Worm (Caenorhabditis elegans) whole organism, young adult: Measurements from ENCODE around the gene col-155.

Source experiments
- C17E4.6 ChIP-seq: fragments of 200-800 bp; sonication (Bioruptor generic); IDR thresholded peaks from 2 replicates; pipeline ENCODE4 v1.3.6; 2022; ENCODE audit warnings: missing genetic modification reagents, missing genetic modification characterization, missing compliant biosample characterization
- F37B4.10 ChIP-seq: fragments of 200-800 bp; sonication (Bioruptor generic); IDR thresholded peaks from 2 replicates; pipeline ENCODE4 v1.3.6; 2022; ENCODE audit warnings: missing genetic modification characterization, missing compliant biosample characterization
- F49E8.2 ChIP-seq: sonication (generic microtip); optimal IDR thresholded peaks from 3 replicates; lab custom pipeline; 2017; ENCODE audit warnings: missing genetic modification characterization, mild to moderate bottlenecking, missing compliant biosample characterization, antibody characterized with exemption, moderate library complexity; ENCODE audit not compliant: insufficient read depth
- F57A8.1 ChIP-seq: fragments of 200-800 bp; sonication (Bioruptor generic); optimal IDR thresholded peaks from 2 replicates; lab custom pipeline; 2018; ENCODE audit warnings: mild to moderate bottlenecking, missing genetic modification characterization, moderate library complexity, missing compliant biosample characterization
- Y56A3A.18 ChIP-seq: fragments of 200-800 bp; sonication (Bioruptor generic); IDR thresholded peaks from 2 replicates; pipeline ENCODE4 v1.3.6; 2022; ENCODE audit warnings: missing genetic modification reagents, missing genetic modification characterization, missing compliant biosample characterization
- Y95B8A.8 ChIP-seq: fragments of 200-800 bp; sonication (Bioruptor generic); IDR thresholded peaks from 2 replicates; pipeline ENCODE4 v1.3.6; 2022; ENCODE audit warnings: missing genetic modification reagents, missing genetic modification characterization, missing compliant biosample characterization
- ZK185.1 ChIP-seq: sonication (generic microtip); optimal IDR thresholded peaks from 2 replicates; lab custom pipeline; 2016; ENCODE audit warnings: mild to moderate bottlenecking, missing genetic modification characterization, missing compliant biosample characterization; ENCODE audit not compliant: poor library complexity, severe bottlenecking
- akir-1 ChIP-seq: fragments of 200-800 bp; sonication (Bioruptor generic); optimal IDR thresholded peaks from 2 replicates; lab custom pipeline; 2018; ENCODE audit warnings: mild to moderate bottlenecking, missing genetic modification characterization, moderate library complexity, missing compliant biosample characterization
- aptf-2 ChIP-seq: fragments of 200-800 bp; sonication (Bioruptor generic); conservative IDR thresholded peaks from 2 replicates; pipeline ENCODE4 v1.3.6; 2022; ENCODE audit warnings: missing genetic modification reagents, missing genetic modification characterization, missing compliant biosample characterization
- cebp-2 ChIP-seq: fragments of 200-800 bp; sonication (Bioruptor generic); IDR thresholded peaks from 2 replicates; pipeline ENCODE4 v1.3.6; 2022; ENCODE audit warnings: missing genetic modification characterization, missing compliant biosample characterization
- dox-1 ChIP-seq: fragments of 200-800 bp; sonication (Bioruptor generic); IDR thresholded peaks from 2 replicates; pipeline ENCODE4 v1.3.6; 2022; ENCODE audit warnings: missing genetic modification reagents, missing genetic modification characterization, missing compliant biosample characterization
- dpff-1 ChIP-seq: sonication (generic microtip); optimal IDR thresholded peaks from 2 replicates; lab custom pipeline; 2017; ENCODE audit warnings: mild to moderate bottlenecking, missing genetic modification characterization, missing compliant biosample characterization
- egrh-3 ChIP-seq: fragments of 200-800 bp; sonication (Bioruptor generic); IDR thresholded peaks from 2 replicates; pipeline ENCODE4 v1.3.6; 2022; ENCODE audit warnings: missing genetic modification reagents, missing genetic modification characterization, missing compliant biosample characterization
- ekl-4 ChIP-seq: fragments of 200-800 bp; sonication (Bioruptor generic); IDR thresholded peaks from 2 replicates; pipeline ENCODE4 v1.3.6; 2022; ENCODE audit warnings: missing genetic modification reagents, missing genetic modification characterization, missing compliant biosample characterization
- hlh-26 ChIP-seq: fragments of 200-800 bp; sonication (Bioruptor generic); conservative IDR thresholded peaks from 2 replicates; pipeline ENCODE4 v1.3.6; 2022; ENCODE audit warnings: missing genetic modification reagents, missing genetic modification characterization, missing compliant biosample characterization
- hmg-1.2 ChIP-seq: fragments of 200-800 bp; sonication (Bioruptor generic); IDR thresholded peaks from 2 replicates; pipeline ENCODE4 v1.3.6; 2022; ENCODE audit warnings: missing genetic modification reagents, missing genetic modification characterization, missing compliant biosample characterization
- hmg-20 ChIP-seq: fragments of 200-800 bp; sonication (Bioruptor generic); IDR thresholded peaks from 2 replicates; pipeline ENCODE4 v1.3.6; 2022; ENCODE audit warnings: missing genetic modification reagents, missing genetic modification characterization, missing compliant biosample characterization
- lir-1 ChIP-seq: fragments of 200-800 bp; sonication (Bioruptor generic); conservative IDR thresholded peaks from 2 replicates; pipeline ENCODE4 v1.3.6; 2022; ENCODE audit warnings: missing genetic modification reagents, missing genetic modification characterization, missing compliant biosample characterization
- lsy-27 ChIP-seq: sonication (generic microtip); optimal IDR thresholded peaks from 2 replicates; lab custom pipeline; 2017; ENCODE audit warnings: missing genetic modification characterization, mild to moderate bottlenecking, missing compliant biosample characterization, antibody characterized with exemption, missing genotype, borderline replicate concordance; ENCODE audit not compliant: insufficient read depth
- madf-6 ChIP-seq: fragments of 200-800 bp; sonication (Bioruptor generic); IDR thresholded peaks from 2 replicates; pipeline ENCODE4 v1.3.6; 2022; ENCODE audit warnings: missing genetic modification reagents, missing genetic modification characterization, missing compliant biosample characterization
- madf-8 ChIP-seq: fragments of 200-800 bp; sonication (Bioruptor generic); conservative IDR thresholded peaks from 2 replicates; pipeline ENCODE4 v1.3.6; 2022; ENCODE audit warnings: missing genetic modification reagents, missing genetic modification characterization, missing compliant biosample characterization
- mes-4 ChIP-seq: sonication (generic microtip); optimal IDR thresholded peaks from 2 replicates; lab custom pipeline; 2016; ENCODE audit warnings: missing genotype, missing genetic modification characterization, missing compliant biosample characterization
- nfya-2 ChIP-seq: fragments of 200-800 bp; sonication (Bioruptor generic); IDR thresholded peaks from 2 replicates; pipeline ENCODE4 v1.3.6; 2022; ENCODE audit warnings: missing genetic modification reagents, missing genetic modification characterization, missing compliant biosample characterization
- nhr-120 ChIP-seq: fragments of 200-800 bp; sonication (Bioruptor generic); IDR thresholded peaks from 2 replicates; pipeline ENCODE4 v1.3.6; 2022; ENCODE audit warnings: missing genetic modification characterization, missing compliant biosample characterization
- nhr-90 ChIP-seq: sonication (generic microtip); optimal IDR thresholded peaks from 2 replicates; lab custom pipeline; 2016; ENCODE audit warnings: missing genotype, mild to moderate bottlenecking, missing genetic modification characterization, missing compliant biosample characterization
- rec-8 ChIP-seq, 2 experiments: sonication (generic microtip); optimal IDR thresholded peaks; 2 replicates each; lab custom pipeline; 2016; ENCODE audit warnings: mild to moderate bottlenecking in 2 of 2, missing genetic modification characterization in 2 of 2, missing genetic modification reagents in 2 of 2, missing genotype in 2 of 2, missing biosample characterization in 1 of 2, missing compliant biosample characterization in 1 of 2, moderate library complexity in 1 of 2
- snpc-1.1 ChIP-seq: sonication (generic microtip); optimal IDR thresholded peaks from 2 replicates; lab custom pipeline; 2017; ENCODE audit warnings: missing genetic modification characterization, mild to moderate bottlenecking, missing compliant biosample characterization, antibody characterized with exemption, moderate library complexity, missing genotype, missing genetic modification reagents; ENCODE audit not compliant: insufficient read depth
- somi-1 ChIP-seq: fragments of 200-800 bp; sonication (Bioruptor generic); optimal IDR thresholded peaks from 2 replicates; lab custom pipeline; 2018; ENCODE audit warnings: mild to moderate bottlenecking, missing genetic modification characterization, missing compliant biosample characterization
- sptf-2 ChIP-seq: fragments of 200-800 bp; sonication (Bioruptor generic); optimal IDR thresholded peaks from 2 replicates; lab custom pipeline; 2018; ENCODE audit warnings: mild to moderate bottlenecking, missing genetic modification characterization, missing compliant biosample characterization
- tlf-1 ChIP-seq: fragments of 200-800 bp; sonication (Bioruptor generic); optimal IDR thresholded peaks from 2 replicates; lab custom pipeline; 2018; ENCODE audit warnings: mild to moderate bottlenecking, missing genetic modification characterization, missing compliant biosample characterization
- unc-130 ChIP-seq: sonication (generic microtip); optimal IDR thresholded peaks from 2 replicates; lab custom pipeline; 2016; ENCODE audit warnings: missing genetic modification reagents, missing genetic modification characterization, missing compliant biosample characterization
- zim-3 ChIP-seq: sonication (generic microtip); optimal IDR thresholded peaks from 2 replicates; lab custom pipeline; 2017; ENCODE audit warnings: mild to moderate bottlenecking, missing genetic modification characterization, moderate library complexity, missing compliant biosample characterization
- ztf-3 ChIP-seq: fragments of 200-800 bp; sonication (Bioruptor generic); optimal IDR thresholded peaks from 2 replicates; lab custom pipeline; 2018; ENCODE audit warnings: mild to moderate bottlenecking, missing genetic modification characterization, missing compliant biosample characterization

The col-155 gene

DNA sequence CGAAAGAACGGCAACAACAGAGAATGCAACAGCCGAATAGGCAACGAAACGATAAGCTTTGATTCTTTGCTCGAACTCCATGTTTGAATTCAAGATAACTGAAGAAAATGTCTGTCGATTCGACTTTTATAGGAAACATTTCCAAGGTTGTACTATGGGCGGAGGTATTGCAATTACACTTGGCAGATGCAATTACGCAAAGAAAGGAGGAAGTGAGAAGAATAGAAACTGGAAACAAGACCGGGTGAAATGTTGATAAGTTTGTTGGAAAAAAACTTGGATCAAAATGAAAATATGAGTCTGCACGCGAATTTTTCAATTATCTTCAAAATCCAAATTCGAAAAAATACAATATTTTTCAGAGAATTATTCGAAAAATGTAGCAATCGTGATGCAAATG, at the start of gene col-155:
col-155 (minus strand) TSS at position 101 of the 400 bp plus-strand sequence.
- TF ChIP-seq dpff-1 (tag; lab: Kevin White, UChicago): no peak
- no peak for TF ChIP-seq lsy-27 (tag; lab: Kevin White, UChicago)
- TF ChIP-seq nhr-90 (tag; lab: Kevin White, UChicago): no peak
- TF ChIP-seq madf-6 (GFP tag; lab: Robert Waterston, UW): no peak
- TF ChIP-seq nhr-120 (GFP tag; lab: Robert Waterston, UW): no peak
- no peak for TF ChIP-seq rec-8 (tag; optimal IDR thresholded peaks at IDR 0.05; lab: Kevin White, UChicago)
- TF ChIP-seq ZK185.1 (tag; lab: Kevin White, UChicago): no peak
- TF ChIP-seq hlh-26: no peak
- TF ChIP-seq mes-4: no peak
- TF ChIP-seq ztf-3 (GFP tag; lab: Kevin White, UChicago): no peak
- TF ChIP-seq unc-130: no peak
- TF ChIP-seq Y95B8A.8: no peak
- no peak for TF ChIP-seq zim-3 (tag; lab: Kevin White, UChicago)
- TF ChIP-seq F57A8.1 (GFP tag; lab: Kevin White, UChicago): no peak
- no peak for TF ChIP-seq F37B4.10 (GFP tag; lab: Robert Waterston, UW)
- TF ChIP-seq nfya-2 (GFP tag; lab: Robert Waterston, UW): no peak
- no peak for TF ChIP-seq tlf-1 (GFP tag; lab: Kevin White, UChicago)

ce11 chrV:11439202-11439601, 49.5 kb upstream of the col-155 start:
- TF ChIP-seq cebp-2 (GFP tag; lab: Robert Waterston, UW) (no peak), F37B4.10 (GFP tag; lab: Robert Waterston, UW) (no peak), lir-1 (GFP tag; lab: Robert Waterston, UW) (no peak), dpff-1 (tag; lab: Kevin White, UChicago) (no peak), madf-6 (GFP tag; lab: Robert Waterston, UW) (no peak), aptf-2 (GFP tag; lab: Robert Waterston, UW) (no peak)

DNA sequence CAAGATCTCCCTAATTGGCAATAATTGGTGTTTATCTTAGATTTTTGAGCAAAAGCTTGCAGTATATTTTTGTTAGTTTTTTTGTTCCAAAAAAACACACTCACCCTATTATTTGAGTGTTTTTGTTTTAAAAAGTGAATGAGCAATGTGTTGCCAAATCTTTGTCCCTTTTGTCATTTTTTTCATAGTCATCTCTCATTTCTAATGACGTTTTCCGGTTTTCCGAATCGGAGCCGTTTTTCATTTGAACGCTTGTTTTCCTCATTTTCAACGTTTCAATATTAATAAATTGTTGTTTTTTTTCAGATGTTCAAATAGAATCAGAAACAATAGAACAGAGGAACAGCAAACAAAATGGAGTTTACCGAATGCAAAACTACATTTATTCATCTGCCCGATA, 48.8 kb upstream of the col-155 start, which contains the start of gene dmsr-1:
dmsr-1 (plus strand) TSS at position 301 of the 400 bp plus-strand sequence.
- no peak for TF ChIP-seq C17E4.6 (GFP tag; lab: Robert Waterston, UW)
- TF ChIP-seq madf-6 (GFP tag; lab: Robert Waterston, UW): no peak
- no peak for TF ChIP-seq Y56A3A.18 (GFP tag; lab: Robert Waterston, UW)
- TF ChIP-seq, all 124 proteins: peak for 0

- TF ChIP-seq egrh-3: no peak
- TF ChIP-seq sptf-2: no peak
- no peak for TF ChIP-seq F49E8.2 (tag; lab: Kevin White, UChicago)
- no peak for TF ChIP-seq dox-1 (GFP tag; lab: Robert Waterston, UW)
- no peak for TF ChIP-seq snpc-1.1
- no peak for TF ChIP-seq unc-130
- TF ChIP-seq akir-1: no peak
- no peak for TF ChIP-seq hmg-20 (GFP tag; lab: Robert Waterston, UW)
- TF ChIP-seq ekl-4: no peak
- no peak for TF ChIP-seq somi-1 (GFP tag; lab: Kevin White, UChicago)
- no peak for TF ChIP-seq hmg-1.2
- TF ChIP-seq nfya-2 (GFP tag; lab: Robert Waterston, UW): no peak
- TF ChIP-seq F57A8.1 (GFP tag; lab: Kevin White, UChicago): no peak
- TF ChIP-seq madf-8 (GFP tag; lab: Robert Waterston, UW): no peak
- TF ChIP-seq, all 124 proteins: peak for 0
Measured at ce11 chrV:11436407-11436806, 46.7 kb upstream of the col-155 start.
